Worm (Caenorhabditis elegans) whole organism, L3 larva: ENCODE results near the gene lim-6.
A peak's percentile ranks its signal among the peaks of the same experiment; 100 is the strongest.

ENCODE experiments used
- R02D3.7 ChIP-seq: fragments of 150-350 bp; optimal IDR thresholded peaks from 2 replicates; lab custom pipeline; 2014; ENCODE audit warnings: missing biosample characterization, missing genetic modification characterization
- ZK546.5 ChIP-seq: sonication (generic microtip); optimal IDR thresholded peaks from 2 replicates; lab custom pipeline; 2017; ENCODE audit warnings: missing biosample characterization, missing genetic modification characterization
- aly-2 ChIP-seq: fragments of 150-350 bp; optimal IDR thresholded peaks from 2 replicates; lab custom pipeline; 2014; ENCODE audit warnings: missing biosample characterization, missing genetic modification characterization
- ama-1 ChIP-seq: fragments of 150-350 bp; optimal IDR thresholded peaks from 2 replicates; lab custom pipeline; 2018
- ceh-16 ChIP-seq: sonication (generic microtip); optimal IDR thresholded peaks from 2 replicates; lab custom pipeline; 2017; ENCODE audit warnings: missing biosample characterization, missing genetic modification characterization
- ceh-28 ChIP-seq: fragments of 150-350 bp; optimal IDR thresholded peaks from 2 replicates; lab custom pipeline; 2014; ENCODE audit warnings: missing biosample characterization, missing genetic modification reagents, missing genetic modification characterization
- ceh-82 ChIP-seq: fragments of 150-350 bp; optimal IDR thresholded peaks from 2 replicates; lab custom pipeline; 2014; ENCODE audit warnings: missing biosample characterization, missing genetic modification characterization
- ceh-9 ChIP-seq: sonication (generic microtip); optimal IDR thresholded peaks from 2 replicates; lab custom pipeline; 2018; ENCODE audit warnings: missing biosample characterization, missing genetic modification characterization
- daf-12 ChIP-seq: fragments of 150-350 bp; optimal IDR thresholded peaks from 2 replicates; lab custom pipeline; 2014; ENCODE audit warnings: missing biosample characterization, missing genetic modification reagents, missing genetic modification characterization
- egl-27 ChIP-seq: sonication (generic microtip); optimal IDR thresholded peaks from 4 replicates; lab custom pipeline; 2017; ENCODE audit warnings: missing biosample characterization, missing genetic modification reagents, missing genetic modification characterization
- egl-5 ChIP-seq: fragments of 150-350 bp; optimal IDR thresholded peaks from 2 replicates; lab custom pipeline; 2017; ENCODE audit warnings: missing biosample characterization, missing genetic modification reagents, missing genetic modification characterization, inconsistent platforms
- elt-1 ChIP-seq: fragments of 150-350 bp; optimal IDR thresholded peaks from 2 replicates; lab custom pipeline; 2014; ENCODE audit warnings: missing biosample characterization, missing genetic modification characterization
- elt-2 ChIP-seq: sonication (generic microtip); optimal IDR thresholded peaks from 2 replicates; lab custom pipeline; 2016; ENCODE audit warnings: missing genetic modification reagents, mild to moderate bottlenecking, missing genetic modification characterization, missing compliant biosample characterization
- elt-3 ChIP-seq, 3 experiments: fragments of 150-350 bp in 1 of 3; sonication (generic microtip) in 2 of 3; optimal IDR thresholded peaks; 2 replicates in 2 of 3; 4 replicates in 1 of 3; lab custom pipeline; 2014 to 2017; ENCODE audit warnings: missing biosample characterization in 3 of 3, missing genetic modification characterization in 3 of 3
- fkh-10 ChIP-seq: sonication (generic microtip); optimal IDR thresholded peaks from 2 replicates; lab custom pipeline; 2017; ENCODE audit warnings: missing biosample characterization, missing genetic modification reagents, missing genetic modification characterization
- fkh-2 ChIP-seq: fragments of 150-350 bp; optimal IDR thresholded peaks from 2 replicates; lab custom pipeline; 2014; ENCODE audit warnings: missing biosample characterization, missing genetic modification reagents, missing genetic modification characterization
- fos-1 ChIP-seq: fragments of 150-350 bp; optimal IDR thresholded peaks from 2 replicates; lab custom pipeline; 2014; ENCODE audit warnings: missing biosample characterization, missing genetic modification characterization
- hmg-11 ChIP-seq: sonication (generic microtip); optimal IDR thresholded peaks from 2 replicates; lab custom pipeline; 2016; ENCODE audit warnings: missing genetic modification characterization, missing compliant biosample characterization
- jun-1 ChIP-seq: fragments of 150-350 bp; optimal IDR thresholded peaks from 2 replicates; lab custom pipeline; 2014; ENCODE audit warnings: missing biosample characterization, missing genetic modification reagents, missing genetic modification characterization
- lin-15B ChIP-seq: fragments of 150-350 bp; optimal IDR thresholded peaks from 2 replicates; lab custom pipeline; 2014; ENCODE audit warnings: missing biosample characterization, missing genetic modification characterization
- lin-39 ChIP-seq: fragments of 150-350 bp; optimal IDR thresholded peaks from 2 replicates; lab custom pipeline; 2018; ENCODE audit warnings: missing biosample characterization, missing genetic modification reagents, missing genetic modification characterization
- lsy-12 ChIP-seq: sonication (generic microtip); optimal IDR thresholded peaks from 2 replicates; lab custom pipeline; 2016; ENCODE audit warnings: mild to moderate bottlenecking, missing genetic modification characterization, missing compliant biosample characterization
- mdl-1 ChIP-seq: fragments of 150-350 bp; optimal IDR thresholded peaks from 2 replicates; lab custom pipeline; 2014; ENCODE audit warnings: missing biosample characterization, missing genetic modification characterization
- mml-1 ChIP-seq: fragments of 150-350 bp; sonication (generic microtip); optimal IDR thresholded peaks from 3 replicates; lab custom pipeline; 2014; ENCODE audit warnings: missing biosample characterization, missing genetic modification characterization
- nfya-1 ChIP-seq: sonication (generic microtip); optimal IDR thresholded peaks from 2 replicates; lab custom pipeline; 2017; ENCODE audit warnings: missing genetic modification characterization, mild to moderate bottlenecking, missing compliant biosample characterization, antibody characterized with exemption, moderate library complexity; ENCODE audit not compliant: insufficient read depth
- nhr-11 ChIP-seq: fragments of 150-350 bp; optimal IDR thresholded peaks from 2 replicates; lab custom pipeline; 2014; ENCODE audit warnings: missing biosample characterization, missing genetic modification characterization
- nhr-12 ChIP-seq: fragments of 150-350 bp; optimal IDR thresholded peaks from 2 replicates; lab custom pipeline; 2014; ENCODE audit warnings: missing biosample characterization, missing genetic modification characterization
- nhr-23 ChIP-seq: fragments of 150-350 bp; optimal IDR thresholded peaks from 2 replicates; lab custom pipeline; 2014; ENCODE audit warnings: missing biosample characterization, missing genetic modification reagents, missing genetic modification characterization
- nhr-237 ChIP-seq: fragments of 150-350 bp; optimal IDR thresholded peaks from 2 replicates; lab custom pipeline; 2014; ENCODE audit warnings: missing biosample characterization, missing genetic modification characterization
- nhr-25 ChIP-seq: sonication (generic microtip); optimal IDR thresholded peaks from 2 replicates; lab custom pipeline; 2017; ENCODE audit warnings: missing biosample characterization, missing genetic modification characterization
- nhr-28 ChIP-seq: fragments of 150-350 bp; optimal IDR thresholded peaks from 2 replicates; lab custom pipeline; 2014; ENCODE audit warnings: missing biosample characterization, missing genetic modification characterization
- nhr-43 ChIP-seq: sonication (generic microtip); optimal IDR thresholded peaks from 2 replicates; lab custom pipeline; 2016; ENCODE audit warnings: mild to moderate bottlenecking, missing genetic modification characterization, missing compliant biosample characterization; ENCODE audit not compliant: poor library complexity, severe bottlenecking
- nhr-67 ChIP-seq: fragments of 150-350 bp; optimal IDR thresholded peaks from 2 replicates; lab custom pipeline; 2014; ENCODE audit warnings: missing biosample characterization, missing genetic modification characterization
- nhr-76 ChIP-seq: fragments of 150-350 bp; sonication (generic microtip); optimal IDR thresholded peaks from 5 replicates; lab custom pipeline; 2014; ENCODE audit warnings: missing biosample characterization, missing genetic modification characterization
- nhr-77 ChIP-seq: fragments of 150-350 bp; optimal IDR thresholded peaks from 2 replicates; lab custom pipeline; 2014; ENCODE audit warnings: missing biosample characterization, missing genetic modification characterization
- pha-4 ChIP-seq: fragments of 150-350 bp; optimal IDR thresholded peaks from 2 replicates; lab custom pipeline; 2014; ENCODE audit warnings: missing biosample characterization, missing genetic modification reagents, missing genetic modification characterization
- pqm-1 ChIP-seq: fragments of 150-350 bp; optimal IDR thresholded peaks from 2 replicates; lab custom pipeline; 2017; ENCODE audit warnings: missing biosample characterization, missing genetic modification characterization, inconsistent platforms
- sea-2 ChIP-seq: fragments of 150-350 bp; sonication (generic microtip); optimal IDR thresholded peaks from 4 replicates; lab custom pipeline; 2014; ENCODE audit warnings: missing biosample characterization, missing genetic modification reagents, missing genetic modification characterization
- skn-1 ChIP-seq: fragments of 150-350 bp; optimal IDR thresholded peaks from 2 replicates; lab custom pipeline; 2014; ENCODE audit warnings: missing biosample characterization, missing genetic modification characterization
- snpc-4 ChIP-seq: fragments of 150-350 bp; optimal IDR thresholded peaks from 2 replicates; lab custom pipeline; 2014; ENCODE audit warnings: missing biosample characterization, missing genetic modification characterization
- tbx-2 ChIP-seq: sonication (generic microtip); optimal IDR thresholded peaks from 2 replicates; lab custom pipeline; 2016; ENCODE audit warnings: mild to moderate bottlenecking, missing genetic modification characterization, missing compliant biosample characterization
- unc-62 ChIP-seq: fragments of 150-350 bp; sonication (generic microtip); optimal IDR thresholded peaks from 4 replicates; lab custom pipeline; 2014; ENCODE audit warnings: missing biosample characterization, missing genetic modification reagents, missing genetic modification characterization
- zag-1 ChIP-seq: fragments of 150-350 bp; optimal IDR thresholded peaks from 2 replicates; lab custom pipeline; 2014; ENCODE audit warnings: missing biosample characterization, missing genetic modification characterization
- ztf-11 ChIP-seq: fragments of 150-350 bp; optimal IDR thresholded peaks from 2 replicates; lab custom pipeline; 2014; ENCODE audit warnings: missing biosample characterization, missing genetic modification characterization
- ztf-4 ChIP-seq: fragments of 150-350 bp; optimal IDR thresholded peaks from 2 replicates; lab custom pipeline; 2014; ENCODE audit warnings: missing biosample characterization, missing genetic modification characterization

Gene lim-6

DNA sequence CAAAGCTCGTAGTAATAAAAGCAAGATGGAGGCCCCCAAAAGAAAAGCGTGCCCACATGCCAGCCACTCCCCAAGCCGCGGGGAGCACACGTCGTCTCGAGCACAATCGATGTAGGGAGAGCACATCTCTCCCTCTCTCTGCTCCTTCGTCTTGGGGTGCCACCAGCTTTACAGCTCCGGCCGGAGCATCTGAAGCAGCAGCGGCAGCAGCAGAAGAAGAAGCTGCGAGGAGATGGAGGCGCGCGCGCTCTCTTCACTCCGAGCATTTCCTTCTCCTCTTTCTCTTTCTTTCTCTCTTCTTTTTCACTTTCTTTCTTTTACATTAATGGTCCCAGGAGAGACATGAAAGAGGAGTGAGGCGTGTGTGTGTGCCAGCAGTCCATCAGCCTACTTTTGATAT lies 8.2 kb upstream of the lim-6 start:
- TF ChIP-seq lin-15B (tag; lab: Kevin White, UChicago): peak; percentile 6
- no peak for TF ChIP-seq zag-1
- TF ChIP-seq egl-5 (tag; lab: Kevin White, UChicago): peak; percentile 65
- no peak for TF ChIP-seq nhr-77 (tag; lab: Kevin White, UChicago)
- TF ChIP-seq ztf-4 (tag; lab: Kevin White, UChicago): no peak
- TF ChIP-seq daf-12 (tag; lab: Kevin White, UChicago): no peak
- TF ChIP-seq snpc-4 (tag; lab: Kevin White, UChicago): no peak
- TF ChIP-seq R02D3.7 (tag; lab: Kevin White, UChicago): no peak
- TF ChIP-seq mdl-1: peak; percentile 39
- no peak for TF ChIP-seq pha-4
- no peak for TF ChIP-seq ama-1
- peak; percentile 77 for TF ChIP-seq hmg-11
- no peak for TF ChIP-seq ceh-9 (tag; lab: Kevin White, UChicago)
- no peak for TF ChIP-seq ceh-28 (tag; lab: Kevin White, UChicago)
- no peak for TF ChIP-seq ZK546.5 (tag; lab: Kevin White, UChicago)
- TF ChIP-seq jun-1: no peak
- no peak for TF ChIP-seq ceh-82
- no peak for TF ChIP-seq pqm-1
- peak; percentile 67 for TF ChIP-seq tbx-2 (tag; lab: Kevin White, UChicago)
- TF ChIP-seq egl-27: no peak
- TF ChIP-seq fkh-10 (GFP tag; lab: Kevin White, UChicago): peak; percentile 23
- no peak for TF ChIP-seq ztf-11 (tag; lab: Kevin White, UChicago)
- TF ChIP-seq nfya-1: peak; percentile 81
- TF ChIP-seq elt-2 (tag; lab: Kevin White, UChicago): no peak
- TF ChIP-seq nhr-28: no peak
- TF ChIP-seq nhr-67 (tag; lab: Kevin White, UChicago): no peak
- peak; percentile 6 for TF ChIP-seq lsy-12 (tag; lab: Kevin White, UChicago)
- no peak for TF ChIP-seq nhr-25 (tag; lab: Kevin White, UChicago)
- no peak for TF ChIP-seq elt-1 (tag; lab: Kevin White, UChicago)
- no peak for TF ChIP-seq skn-1 (tag; lab: Kevin White, UChicago)
- TF ChIP-seq nhr-76 (tag; lab: Kevin White, UChicago): no peak
- TF ChIP-seq ceh-16 (tag; lab: Kevin White, UChicago): no peak
- no peak for TF ChIP-seq nhr-12 (tag; lab: Kevin White, UChicago)
- no peak for TF ChIP-seq fos-1 (tag; lab: Kevin White, UChicago)
- no peak for TF ChIP-seq nhr-43 (tag; lab: Kevin White, UChicago)
- no peak for TF ChIP-seq nhr-11 (tag; lab: Kevin White, UChicago)
- no peak for TF ChIP-seq nhr-23 (tag; lab: Kevin White, UChicago)
- TF ChIP-seq sea-2: no peak
- TF ChIP-seq elt-3 (tag; optimal IDR thresholded peaks at IDR 0.05; lab: Kevin White, UChicago): no peak
- TF ChIP-seq unc-62: no peak
- TF ChIP-seq lin-39: peak; percentile 93

DNA sequence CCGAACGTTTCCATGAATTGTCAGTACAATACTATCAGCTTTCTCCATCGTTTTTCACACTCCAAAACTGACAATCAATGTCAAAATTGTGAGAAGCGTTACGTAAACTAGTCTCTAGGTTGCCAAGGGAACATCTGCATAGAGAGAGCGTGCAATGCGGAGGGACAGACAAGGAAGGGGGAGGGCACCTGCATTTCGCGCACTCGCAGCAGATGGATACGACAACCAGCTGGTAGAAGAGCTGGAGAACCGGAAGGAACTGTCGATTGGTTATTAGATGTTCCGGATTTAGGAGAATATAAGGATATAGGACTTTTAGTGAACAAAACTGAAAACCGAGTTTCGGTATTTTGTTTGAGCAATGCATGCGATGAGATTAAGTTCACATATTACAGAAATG lies 3.3 kb upstream of the lim-6 start, which contains the start of gene mksr-1:
Gene mksr-1, minus strand, starts transcription at position 144 of the 400 bp plus-strand sequence.
- TF ChIP-seq nhr-43 (tag; lab: Kevin White, UChicago) (no peak), lsy-12 (tag; lab: Kevin White, UChicago) (no peak), skn-1 (tag; lab: Kevin White, UChicago) (no peak), sea-2 (no peak), nhr-25 (tag; lab: Kevin White, UChicago) (no peak), nhr-67 (tag; lab: Kevin White, UChicago) (no peak), fkh-2 (tag; lab: Kevin White, UChicago) (no peak), nhr-77 (tag; lab: Kevin White, UChicago) (no peak), nhr-237 (tag; lab: Kevin White, UChicago) (no peak), R02D3.7 (tag; lab: Kevin White, UChicago) (no peak), nhr-76 (tag; lab: Kevin White, UChicago) (no peak), aly-2 (tag; lab: Kevin White, UChicago) (no peak), nhr-28 (no peak), elt-3 (tag; optimal IDR thresholded peaks at IDR 0.05; lab: Kevin White, UChicago) (no peak), ceh-16 (tag; lab: Kevin White, UChicago) (no peak), snpc-4 (tag; lab: Kevin White, UChicago) (no peak), mml-1 (tag; lab: Kevin White, UChicago) (no peak), lin-39 (no peak), mdl-1 (no peak)
